Worm (Caenorhabditis elegans): ENCODE measurements around the gene K08E7.5.

The K08E7.5 gene

ce11 chrIV:12585966-12586365 lies 12.8 kb downstream of the K08E7.5 start, which contains the start of gene K08E7.8:
TSS of gene K08E7.8 (minus strand) at chrIV:12586066.
- TF ChIP-seq F22D6.2 (tag; optimal IDR thresholded peaks at IDR 0.05): no peak
- TF ChIP-seq chd-7 (tag; optimal IDR thresholded peaks at IDR 0.05): no peak
- TF ChIP-seq dox-1 (GFP tag; IDR thresholded peaks at IDR 0.05): no peak
- no peak for TF ChIP-seq B0019.2 (GFP tag; conservative IDR thresholded peaks at IDR 0.05)
- TF ChIP-seq zim-3 (tag; optimal IDR thresholded peaks at IDR 0.05): no peak
- no peak for TF ChIP-seq xnd-1 (tag; optimal IDR thresholded peaks at IDR 0.05)
- no peak for TF ChIP-seq mxl-1 (tag; optimal IDR thresholded peaks at IDR 0.05)
- TF ChIP-seq nhr-27 (tag; optimal IDR thresholded peaks at IDR 0.05): no peak
- TF ChIP-seq nfya-2 (GFP tag; IDR thresholded peaks at IDR 0.05): no peak
- TF ChIP-seq rpc-1 (optimal IDR thresholded peaks at IDR 0.05): no peak
- TF ChIP-seq rpc-1 (tag; optimal IDR thresholded peaks at IDR 0.05): no peak

- TF ChIP-seq lin-54 (GFP tag; optimal IDR thresholded peaks at IDR 0.05) (no peak), lsy-27 (tag; optimal IDR thresholded peaks at IDR 0.05; ENCODE audit: borderline replicate concordance, insufficient read depth) (no peak), F22D6.2 (tag; optimal IDR thresholded peaks at IDR 0.05) (no peak), ccch-3 (GFP tag; optimal IDR thresholded peaks at IDR 0.05) (no peak), cebp-1 (GFP tag; IDR thresholded peaks at IDR 0.05) (no peak), cebp-1 (tag; optimal IDR thresholded peaks at IDR 0.05) (peak; percentile 55), die-1 (tag; optimal IDR thresholded peaks at IDR 0.05) (no peak), nhr-120 (GFP tag; IDR thresholded peaks at IDR 0.05) (no peak), zim-3 (tag; optimal IDR thresholded peaks at IDR 0.05) (no peak), cebp-2 (GFP tag; IDR thresholded peaks at IDR 0.05) (no peak)
These were observed 17.2 kb downstream of the K08E7.5 start, which contains the start of gene cul-6 for ce11 chrIV:12590373-12590772. TSS of gene cul-6 (minus strand) at chrIV:12590451.

ce11 chrIV:12594574-12594973 lies 21.4 kb downstream of the K08E7.5 start:
- TF ChIP-seq Y95B8A.8 (GFP tag; IDR thresholded peaks at IDR 0.05): peak; percentile 77
- peak; percentile 13 to 44 for TF ChIP-seq let-607 (tag; optimal IDR thresholded peaks at IDR 0.05)
- no peak for TF ChIP-seq sptf-2 (GFP tag; optimal IDR thresholded peaks at IDR 0.05)
- peak; percentile 89 for TF ChIP-seq ztf-28 (GFP tag; IDR thresholded peaks at IDR 0.05)
- TF ChIP-seq B0035.1 (tag; optimal IDR thresholded peaks at IDR 0.05): peak; percentile 42
- TF ChIP-seq ceh-91 (GFP tag; IDR thresholded peaks at IDR 0.05): peak; percentile 56
- peak; percentile 19 for TF ChIP-seq akir-1 (GFP tag; optimal IDR thresholded peaks at IDR 0.05)
- TF ChIP-seq F22D6.2 (tag; optimal IDR thresholded peaks at IDR 0.05): no peak
- peak; percentile 1 for TF ChIP-seq hlh-12 (tag; optimal IDR thresholded peaks at IDR 0.05)
- peak; percentile 68 to 84 for TF ChIP-seq rec-8 (tag; optimal IDR thresholded peaks at IDR 0.05)
- no peak for TF ChIP-seq snpc-1.1 (tag; optimal IDR thresholded peaks at IDR 0.05; ENCODE audit: insufficient read depth)
- peak; percentile 76 for TF ChIP-seq attf-5 (GFP tag; optimal IDR thresholded peaks at IDR 0.05)
- peak; percentile 18 for TF ChIP-seq mes-4 (tag; optimal IDR thresholded peaks at IDR 0.05)
- TF ChIP-seq aptf-2 (GFP tag; conservative IDR thresholded peaks at IDR 0.05): 0 out of 2 replicates have a peak, but pooled peaks have one; percentile 59
- no peak for TF ChIP-seq F37B4.10 (GFP tag; IDR thresholded peaks at IDR 0.05)
- TF ChIP-seq madf-8 (GFP tag; conservative IDR thresholded peaks at IDR 0.05): no peak
- 0 out of 2 replicates have a peak, but pooled peaks have one; percentile 11 for TF ChIP-seq hsf-1 (GFP tag; IDR thresholded peaks at IDR 0.05)
- TF ChIP-seq cebp-2 (GFP tag; IDR thresholded peaks at IDR 0.05): peak; percentile 45; the same call in 1 of the 2 replicates
- TF ChIP-seq ztf-22 (GFP tag; optimal IDR thresholded peaks at IDR 0.05): no peak
- TF ChIP-seq sea-2 (GFP tag; IDR thresholded peaks at IDR 0.05): no peak
- TF ChIP-seq B0019.2 (GFP tag; conservative IDR thresholded peaks at IDR 0.05): no peak
- peak; percentile 76 for TF ChIP-seq mcd-1 (GFP tag; IDR thresholded peaks at IDR 0.05)
- TF ChIP-seq egrh-3 (GFP tag; IDR thresholded peaks at IDR 0.05): peak; percentile 76
- peak; percentile 86 for TF ChIP-seq dox-1 (GFP tag; IDR thresholded peaks at IDR 0.05)
- TF ChIP-seq rpc-1 (optimal IDR thresholded peaks at IDR 0.05): peak; percentile 84
- peak; percentile 90 for TF ChIP-seq rpc-1 (tag; optimal IDR thresholded peaks at IDR 0.05)
- TF ChIP-seq F33H1.4 (GFP tag; IDR thresholded peaks at IDR 0.05): no peak; the same call in 1 of the 2 replicates
- peak; percentile 2 for TF ChIP-seq F49E8.2 (tag; optimal IDR thresholded peaks at IDR 0.05; ENCODE audit: insufficient read depth)
- TF ChIP-seq tlf-1 (GFP tag; optimal IDR thresholded peaks at IDR 0.05): no peak
- peak; percentile 66 for TF ChIP-seq attf-3 (GFP tag; conservative IDR thresholded peaks at IDR 0.05)
- peak; percentile 44 for TF ChIP-seq mxl-1 (tag; optimal IDR thresholded peaks at IDR 0.05)
- peak; percentile 90 for TF ChIP-seq die-1 (tag; optimal IDR thresholded peaks at IDR 0.05)
- TF ChIP-seq lin-26 (GFP tag; IDR thresholded peaks at IDR 0.05): peak; percentile 89
